Fruit fly (Drosophila melanogaster) whole organism, prepupa: ENCODE measurements around the gene CG6431.
A peak's percentile ranks its signal among the peaks of the same experiment; 100 is the strongest.

Experiments used
- Blimp-1 ChIP-seq: fragments of 200-800 bp; sonication (Bioruptor generic); optimal IDR thresholded peaks from 3 replicates; lab custom pipeline; 2017; ENCODE audit warnings: missing biosample characterization, missing genetic modification characterization, mild to moderate bottlenecking, moderate library complexity, missing genetic modification reagents
- CG10631 ChIP-seq: fragments of 200-800 bp; sonication (Bioruptor generic); optimal IDR thresholded peaks from 2 replicates; lab custom pipeline; 2016; ENCODE audit warnings: missing biosample characterization, missing genetic modification characterization
- CG10669 ChIP-seq: fragments of 200-800 bp; sonication (Bioruptor generic); optimal IDR thresholded peaks from 3 replicates; lab custom pipeline; 2018; ENCODE audit warnings: missing biosample characterization, mild to moderate bottlenecking, missing genetic modification characterization, moderate library complexity
- CG11294 ChIP-seq: fragments of 200-800 bp; sonication (Bioruptor generic); IDR thresholded peaks from 2 replicates; pipeline ENCODE4 v1.3.6; 2022; ENCODE audit warnings: missing biosample characterization, missing genetic modification characterization
- CG11762 ChIP-seq: fragments of 200-800 bp; sonication (Bioruptor generic); optimal IDR thresholded peaks from 3 replicates; lab custom pipeline; 2016; ENCODE audit warnings: missing biosample characterization, missing genetic modification characterization; ENCODE audit not compliant: insufficient read depth
- CG15336 ChIP-seq: fragments of 200-800 bp; sonication (Bioruptor generic); IDR thresholded peaks from 2 replicates; pipeline ENCODE4 v1.3.6; 2022; ENCODE audit warnings: missing biosample characterization, missing genetic modification characterization
- CG3032 ChIP-seq: fragments of 200-800 bp; optimal IDR thresholded peaks from 2 replicates; lab custom pipeline; 2019; ENCODE audit warnings: missing biosample characterization, mild to moderate bottlenecking, missing genetic modification characterization, moderate library complexity
- CG32006 ChIP-seq: fragments of 200-800 bp; sonication (Bioruptor generic); optimal IDR thresholded peaks from 3 replicates; lab custom pipeline; 2017; ENCODE audit warnings: missing biosample characterization, mild to moderate bottlenecking, missing genetic modification characterization
- CG3919 ChIP-seq: fragments of 200-800 bp; sonication (Bioruptor generic); optimal IDR thresholded peaks from 3 replicates; lab custom pipeline; 2016; ENCODE audit warnings: missing biosample characterization, missing genetic modification characterization
- CG6163 ChIP-seq: fragments of 200-800 bp; sonication (Bioruptor generic); IDR thresholded peaks from 3 replicates; pipeline ENCODE4 v1.3.6; 2022; ENCODE audit warnings: missing biosample characterization, missing genetic modification characterization
- CG6276 ChIP-seq: fragments of 200-800 bp; sonication (Bioruptor generic); optimal IDR thresholded peaks from 2 replicates; lab custom pipeline; 2017; ENCODE audit warnings: missing biosample characterization, mild to moderate bottlenecking, missing genetic modification characterization
- CG6792 ChIP-seq: fragments of 200-800 bp; sonication (Bioruptor generic); optimal IDR thresholded peaks from 3 replicates; lab custom pipeline; 2016; ENCODE audit warnings: missing biosample characterization, missing genetic modification characterization
- CG7368 ChIP-seq: fragments of 200-800 bp; sonication (Bioruptor generic); optimal IDR thresholded peaks from 3 replicates; lab custom pipeline; 2016; ENCODE audit warnings: missing biosample characterization, missing genetic modification characterization
- CG8119 ChIP-seq: fragments of 200-800 bp; sonication (Bioruptor generic); IDR thresholded peaks from 3 replicates; pipeline ENCODE4 v1.3.6; 2022; ENCODE audit warnings: missing biosample characterization, missing genetic modification characterization
- CG8319 ChIP-seq: fragments of 200-800 bp; sonication (Bioruptor generic); optimal IDR thresholded peaks from 3 replicates; lab custom pipeline; 2016; ENCODE audit warnings: missing biosample characterization, missing genetic modification characterization
- Eip78C ChIP-seq: fragments of 200-800 bp; sonication (Bioruptor generic); peaks from one replicate; lab custom pipeline; 2016; ENCODE audit warnings: missing biosample characterization, missing genetic modification characterization
- Eip93F ChIP-seq: fragments of 200-800 bp; sonication (Bioruptor generic); optimal IDR thresholded peaks from 2 replicates; lab custom pipeline; 2016; ENCODE audit warnings: missing biosample characterization, mild to moderate bottlenecking, missing genetic modification characterization
- Ets96B ChIP-seq: fragments of 200-800 bp; optimal IDR thresholded peaks from 2 replicates; lab custom pipeline; 2019; ENCODE audit warnings: missing biosample characterization, mild to moderate bottlenecking, missing genetic modification characterization, moderate library complexity
- Gug ChIP-seq: fragments of 200-800 bp; sonication (Bioruptor generic); IDR thresholded peaks from 2 replicates; pipeline ENCODE4 v1.3.6; 2022; ENCODE audit warnings: missing biosample characterization, missing genetic modification characterization
- Hr38 ChIP-seq: sonication (Bioruptor generic); optimal IDR thresholded peaks from 2 replicates; lab custom pipeline; 2016; ENCODE audit warnings: missing biosample characterization, missing genetic modification characterization
- Hr39 ChIP-seq: fragments of 200-800 bp; sonication (Bioruptor generic); optimal IDR thresholded peaks from 2 replicates; lab custom pipeline; 2016; ENCODE audit warnings: missing biosample characterization, missing genetic modification characterization
- Hr4 ChIP-seq: fragments of 200-800 bp; sonication (Bioruptor generic); optimal IDR thresholded peaks from 3 replicates; lab custom pipeline; 2016; ENCODE audit warnings: missing biosample characterization, missing genetic modification characterization
- Met ChIP-seq: fragments of 200-800 bp; sonication (Bioruptor generic); optimal IDR thresholded peaks from 3 replicates; lab custom pipeline; 2016; ENCODE audit warnings: missing biosample characterization, missing genetic modification characterization
- OdsH ChIP-seq: fragments of 200-800 bp; sonication (Bioruptor generic); optimal IDR thresholded peaks from 3 replicates; lab custom pipeline; 2016; ENCODE audit warnings: missing biosample characterization, missing genetic modification characterization
- Sox15 ChIP-seq: fragments of 200-800 bp; sonication (Bioruptor generic); optimal IDR thresholded peaks from 3 replicates; lab custom pipeline; 2016; ENCODE audit warnings: missing biosample characterization, missing genetic modification characterization
- achi ChIP-seq: fragments of 200-800 bp; sonication (Bioruptor generic); optimal IDR thresholded peaks from 3 replicates; lab custom pipeline; 2016; ENCODE audit warnings: missing biosample characterization, missing genetic modification characterization
- acj6 ChIP-seq: fragments of 200-800 bp; sonication (Bioruptor generic); optimal IDR thresholded peaks from 3 replicates; lab custom pipeline; 2016; ENCODE audit warnings: missing biosample characterization, missing genetic modification characterization
- cyc ChIP-seq: fragments of 200-800 bp; sonication (Bioruptor generic); optimal IDR thresholded peaks from 3 replicates; lab custom pipeline; 2016; ENCODE audit warnings: missing biosample characterization, missing genetic modification characterization
- dac ChIP-seq: fragments of 200-800 bp; sonication (Bioruptor generic); optimal IDR thresholded peaks from 2 replicates; lab custom pipeline; 2017; ENCODE audit warnings: missing biosample characterization, mild to moderate bottlenecking, missing genetic modification characterization
- eg ChIP-seq: fragments of 200-800 bp; sonication (Bioruptor generic); IDR thresholded peaks from 3 replicates; pipeline ENCODE4 v1.3.6; 2022; ENCODE audit warnings: missing biosample characterization, missing genetic modification characterization
- fd59A ChIP-seq: fragments of 200-800 bp; sonication (Bioruptor generic); optimal IDR thresholded peaks from 2 replicates; lab custom pipeline; 2017; ENCODE audit warnings: missing biosample characterization, mild to moderate bottlenecking, missing genetic modification characterization, missing genetic modification reagents
- fkh ChIP-seq: fragments of 200-800 bp; sonication (Bioruptor generic); optimal IDR thresholded peaks from 3 replicates; lab custom pipeline; 2017; ENCODE audit warnings: missing biosample characterization, mild to moderate bottlenecking, missing genetic modification characterization, moderate library complexity
- lz ChIP-seq: fragments of 200-800 bp; sonication (Bioruptor generic); optimal IDR thresholded peaks from 3 replicates; lab custom pipeline; 2016; ENCODE audit warnings: missing biosample characterization, missing genetic modification characterization
- pdm3 ChIP-seq: fragments of 200-800 bp; sonication (Bioruptor generic); optimal IDR thresholded peaks from 3 replicates; lab custom pipeline; 2016; ENCODE audit warnings: missing biosample characterization, missing genetic modification characterization
- salr ChIP-seq, 2 experiments: fragments of 200-800 bp; sonication (Bioruptor generic); optimal IDR thresholded peaks; 3 replicates each; lab custom pipeline; 2016 to 2018; ENCODE audit warnings: missing biosample characterization in 2 of 2, missing genetic modification characterization in 2 of 2, mild to moderate bottlenecking in 1 of 2
- spab ChIP-seq: fragments of 200-800 bp; sonication (Bioruptor generic); optimal IDR thresholded peaks from 2 replicates; lab custom pipeline; 2017; ENCODE audit warnings: missing biosample characterization, mild to moderate bottlenecking, missing genetic modification characterization, missing genetic modification reagents
- svp ChIP-seq: fragments of 200-800 bp; sonication (Bioruptor generic); peaks from one replicate; lab custom pipeline; 2016; ENCODE audit warnings: missing biosample characterization, missing genetic modification characterization
- vri ChIP-seq: fragments of 200-800 bp; sonication (Bioruptor generic); optimal IDR thresholded peaks from 3 replicates; lab custom pipeline; 2016; ENCODE audit warnings: missing biosample characterization, mild to moderate bottlenecking, missing genetic modification characterization

The CG6431 gene

dm6 chr2L:10676933-10677714, 46.9 kb upstream of the CG6431 start, which contains the start of gene CG17104 (continued):
- peak; percentile 36 for TF ChIP-seq spab (GFP tag; lab: Kevin White, UChicago)
- TF ChIP-seq svp (GFP tag; lab: Kevin White, UChicago), result peak; percentile 79
- TF ChIP-seq dac, result peak; percentile 39
- TF ChIP-seq CG8319 (GFP tag; lab: Kevin White, UChicago), result no peak
- TF ChIP-seq CG10669 (GFP tag; lab: Kevin White, UChicago), result peak; percentile 63
- peak; percentile 73 for TF ChIP-seq eg (GFP tag; lab: Robert Waterston, UW)
- TF ChIP-seq CG7368, result peak; percentile 19
- TF ChIP-seq Blimp-1, result peak; percentile 90
- no peak for TF ChIP-seq Hr38 (GFP tag; lab: Kevin White, UChicago)
- no peak for TF ChIP-seq fkh
- TF ChIP-seq CG11762 (GFP tag; lab: Kevin White, UChicago), result peak; percentile 61
- peak; percentile 55 for TF ChIP-seq CG6792
- TF ChIP-seq fd59A (GFP tag; lab: Kevin White, UChicago), result peak; percentile 42
- TF ChIP-seq CG11294 (GFP tag; lab: Robert Waterston, UW), result 0 out of 2 replicates have a peak, but pooled peaks have one; percentile 16
- peak; percentile 61 for TF ChIP-seq CG3032
- TF ChIP-seq OdsH (GFP tag; lab: Kevin White, UChicago), result peak; percentile 71
- TF ChIP-seq Hr39 (GFP tag; lab: Kevin White, UChicago), result peak; percentile 52
- peak; percentile 71 for TF ChIP-seq achi
- TF ChIP-seq Sox15, result peak; percentile 35
- TF ChIP-seq cyc (GFP tag; lab: Kevin White, UChicago), result peak; percentile 43

dm6 chr2L:10677715-10678088, 46.3 kb upstream of the CG6431 start:
- TF ChIP-seq Eip93F (GFP tag; lab: Kevin White, UChicago), result no peak
- TF ChIP-seq pdm3 (GFP tag; lab: Kevin White, UChicago), result no peak
- peak; percentile 4; the same call in 1 of the 2 replicates for TF ChIP-seq CG15336 (GFP tag; lab: Robert Waterston, UW)
- TF ChIP-seq CG32006, result peak; percentile 26
- no peak for TF ChIP-seq Gug (GFP tag; lab: Robert Waterston, UW)

- TF ChIP-seq Met (peak; percentile 5), CG10631 (GFP tag; lab: Kevin White, UChicago) (no peak), salr (GFP tag; optimal IDR thresholded peaks at IDR 0.05; lab: Kevin White, UChicago) (no peak), svp (GFP tag; lab: Kevin White, UChicago) (peak; percentile 59), CG8119 (GFP tag; lab: Robert Waterston, UW) (peak; percentile 31; the same call in 1 of the 3 replicates), CG6163 (GFP tag; lab: Robert Waterston, UW) (0 out of 3 replicates have a peak, but pooled peaks have one; percentile 26), Hr4 (GFP tag; lab: Kevin White, UChicago) (peak; percentile 35), CG32006 (peak; percentile 16), Eip78C (GFP tag; lab: Kevin White, UChicago) (peak; percentile 61), Ets96B (no peak), vri (GFP tag; lab: Kevin White, UChicago) (no peak), CG15336 (GFP tag; lab: Robert Waterston, UW) (0 out of 2 replicates have a peak, but pooled peaks have one; percentile 30)
Observed at dm6 chr2L:10679568-10679967, 44.4 kb upstream of the CG6431 start.

- no peak for TF ChIP-seq vri (GFP tag; lab: Kevin White, UChicago)
- peak; percentile 26 for TF ChIP-seq CG3919
- TF ChIP-seq fd59A (GFP tag; lab: Kevin White, UChicago), result no peak
- 0 out of 3 replicates have a peak, but pooled peaks have one; percentile 18 for TF ChIP-seq CG8119 (GFP tag; lab: Robert Waterston, UW)
- TF ChIP-seq Eip78C (GFP tag; lab: Kevin White, UChicago), result peak; percentile 69
- TF ChIP-seq CG6276 (GFP tag; lab: Kevin White, UChicago), result no peak
- peak; percentile 29 for TF ChIP-seq CG32006
- TF ChIP-seq CG15336 (GFP tag; lab: Robert Waterston, UW), result peak; percentile 61
- TF ChIP-seq Hr4 (GFP tag; lab: Kevin White, UChicago), result peak; percentile 48
- TF ChIP-seq acj6, result peak; percentile 0
- no peak for TF ChIP-seq lz (GFP tag; lab: Kevin White, UChicago)
Observed at dm6 chr2L:10680584-10681080, 43.4 kb upstream of the CG6431 start, which contains the start of gene CG17105. CG17105 (plus strand) TSS chr2L:10681030.
